Worm (Caenorhabditis elegans) whole organism, early embryonic: ENCODE data around the gene F46B6.4.

Source experiments
- B0310.2 ChIP-seq: sonication (generic microtip); optimal IDR thresholded peaks from 2 replicates; lab custom pipeline; 2016; ENCODE audit warnings: mild to moderate bottlenecking, missing genetic modification characterization, missing compliant biosample characterization
- F13C5.2 ChIP-seq: sonication (generic microtip); optimal IDR thresholded peaks from 2 replicates; lab custom pipeline; 2017; ENCODE audit warnings: mild to moderate bottlenecking, missing genetic modification characterization, inconsistent platforms, missing compliant biosample characterization
- aly-1 ChIP-seq: sonication (generic microtip); optimal IDR thresholded peaks from 2 replicates; lab custom pipeline; 2016; ENCODE audit warnings: missing genetic modification characterization, missing compliant biosample characterization
- ama-1 ChIP-seq: fragments of 150-350 bp; optimal IDR thresholded peaks from 2 replicates; lab custom pipeline; 2014
- ceh-13 ChIP-seq: fragments of 200-800 bp; sonication (Bioruptor generic); optimal IDR thresholded peaks from 2 replicates; lab custom pipeline; 2018; ENCODE audit warnings: mild to moderate bottlenecking, missing genetic modification characterization, missing compliant biosample characterization
- ceh-36 ChIP-seq: sonication (generic microtip); optimal IDR thresholded peaks from 2 replicates; lab custom pipeline; 2016; ENCODE audit warnings: missing genetic modification characterization, inconsistent platforms, missing compliant biosample characterization
- ets-7 ChIP-seq: sonication (generic microtip); optimal IDR thresholded peaks from 2 replicates; lab custom pipeline; 2016; ENCODE audit warnings: missing genotype, missing genetic modification characterization, missing compliant biosample characterization
- flt-1 ChIP-seq: fragments of 200-800 bp; sonication (Bioruptor generic); IDR thresholded peaks from 2 replicates; pipeline ENCODE4 v1.3.6; 2022; ENCODE audit warnings: missing genetic modification characterization, missing compliant biosample characterization
- hmbx-1 ChIP-seq: sonication (generic microtip); optimal IDR thresholded peaks from 2 replicates; lab custom pipeline; 2016; ENCODE audit warnings: mild to moderate bottlenecking, missing genetic modification characterization, missing compliant biosample characterization
- hmg-4 ChIP-seq: fragments of 200-800 bp; sonication (Bioruptor generic); optimal IDR thresholded peaks from 2 replicates; lab custom pipeline; 2018; ENCODE audit warnings: mild to moderate bottlenecking, missing genetic modification characterization, missing compliant biosample characterization
- hnd-1 ChIP-seq: sonication (generic microtip); optimal IDR thresholded peaks from 2 replicates; lab custom pipeline; 2016; ENCODE audit warnings: missing genetic modification characterization, missing compliant biosample characterization
- pes-1 ChIP-seq: fragments of 200-800 bp; sonication (Bioruptor generic); IDR thresholded peaks from 2 replicates; pipeline ENCODE4 v1.3.6; 2022; ENCODE audit warnings: missing genetic modification reagents, missing genetic modification characterization, missing compliant biosample characterization
- scrt-1 ChIP-seq: fragments of 200-800 bp; sonication (Bioruptor generic); IDR thresholded peaks from 2 replicates; pipeline ENCODE4 v1.3.6; 2022; ENCODE audit warnings: missing genetic modification characterization, missing compliant biosample characterization
- sea-1 ChIP-seq: fragments of 200-800 bp; sonication (Bioruptor generic); conservative IDR thresholded peaks from 2 replicates; pipeline ENCODE4 v1.3.6; 2022; ENCODE audit warnings: missing genetic modification characterization, missing compliant biosample characterization
- tbx-11 ChIP-seq: fragments of 200-800 bp; sonication (Bioruptor generic); IDR thresholded peaks from 2 replicates; pipeline ENCODE4 v1.3.6; 2022; ENCODE audit warnings: missing genetic modification characterization, missing compliant biosample characterization
- tbx-37 ChIP-seq: fragments of 200-800 bp; sonication (Bioruptor generic); conservative IDR thresholded peaks from 2 replicates; pipeline ENCODE4 v1.3.6; 2022; ENCODE audit warnings: missing genetic modification reagents, missing genetic modification characterization, missing compliant biosample characterization
- tra-4 ChIP-seq: sonication (generic microtip); optimal IDR thresholded peaks from 2 replicates; lab custom pipeline; 2017; ENCODE audit warnings: missing genetic modification characterization, missing compliant biosample characterization

The F46B6.4 gene

ce11 chrV:9791332-9791731 lies 12.0 kb upstream of the F46B6.4 start, which contains the start of gene lipl-2:
TSS of gene lipl-2 (plus strand) at chrV:9791567.
- no peak for TF ChIP-seq hmg-4 (GFP tag; lab: Kevin White, UChicago)
- no peak for TF ChIP-seq ceh-36 (tag; lab: Kevin White, UChicago)
- TF ChIP-seq sea-1 (GFP tag; lab: Robert Waterston, UW), result no peak
- no peak for TF ChIP-seq ets-7 (tag; lab: Kevin White, UChicago)
- no peak for TF ChIP-seq pes-1 (GFP tag; lab: Robert Waterston, UW)
- TF ChIP-seq ceh-13 (GFP tag; lab: Kevin White, UChicago), result no peak
- no peak for TF ChIP-seq tbx-11 (GFP tag; lab: Robert Waterston, UW)
- no peak for TF ChIP-seq hmbx-1 (tag; lab: Kevin White, UChicago)
- no peak for TF ChIP-seq hnd-1
- TF ChIP-seq tbx-37 (GFP tag; lab: Robert Waterston, UW), result no peak
- no peak for TF ChIP-seq aly-1 (tag; lab: Kevin White, UChicago)
- no peak for TF ChIP-seq F13C5.2 (tag; lab: Kevin White, UChicago)
- TF ChIP-seq tra-4, result no peak

ce11 chrV:9789657-9790261 lies 10.4 kb upstream of the F46B6.4 start, which contains the start of gene ztf-7:
TSS of gene ztf-7 (minus strand) at chrV:9789707.
- TF ChIP-seq pes-1 (GFP tag; lab: Robert Waterston, UW) (no peak), F13C5.2 (tag; lab: Kevin White, UChicago) (peak; percentile 46), tbx-37 (GFP tag; lab: Robert Waterston, UW) (no peak)

DNA sequence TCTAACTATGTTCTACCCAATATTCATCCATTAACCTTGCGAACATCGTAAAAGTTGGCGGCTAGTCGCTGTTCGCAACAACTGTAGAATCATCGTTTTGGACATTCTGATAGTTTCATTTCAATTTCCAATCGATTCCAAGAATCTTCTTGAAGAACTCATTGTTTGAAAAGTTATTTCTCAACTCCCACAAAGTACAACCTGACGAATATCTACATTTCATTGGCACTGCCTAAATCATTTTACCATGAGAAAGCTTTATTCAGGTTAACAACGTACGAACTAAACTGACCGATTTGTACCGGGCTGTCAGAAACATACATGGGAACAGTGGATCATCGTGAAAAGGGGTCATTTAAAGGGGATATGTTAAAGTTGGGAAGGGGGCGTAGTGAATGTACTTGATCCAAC lies 7.4 kb upstream of the F46B6.4 start, which contains the start of gene F46B6.6:
Gene F46B6.6 (minus strand): TSS at position 148 of the 411 bp plus-strand sequence.
- TF ChIP-seq hmg-4 (GFP tag; lab: Kevin White, UChicago), result no peak
- peak; percentile 44 for TF ChIP-seq ama-1 (lab: Kevin White, UChicago)
- TF ChIP-seq pes-1 (GFP tag; lab: Robert Waterston, UW), result no peak
- no peak for TF ChIP-seq F13C5.2 (tag; lab: Kevin White, UChicago)

- no peak for TF ChIP-seq flt-1 (GFP tag; lab: Robert Waterston, UW)
- TF ChIP-seq tbx-11 (GFP tag; lab: Robert Waterston, UW), result no peak
- no peak for TF ChIP-seq ets-7 (tag; lab: Kevin White, UChicago)
- no peak for TF ChIP-seq ceh-13 (GFP tag; lab: Kevin White, UChicago)
- TF ChIP-seq B0310.2 (tag; lab: Kevin White, UChicago), result no peak
- no peak for TF ChIP-seq hnd-1
- no peak for TF ChIP-seq sea-1 (GFP tag; lab: Robert Waterston, UW)
- no peak for TF ChIP-seq pes-1 (GFP tag; lab: Robert Waterston, UW)
- TF ChIP-seq tbx-37 (GFP tag; lab: Robert Waterston, UW), result no peak
- no peak for TF ChIP-seq aly-1 (tag; lab: Kevin White, UChicago)
- no peak for TF ChIP-seq hmbx-1 (tag; lab: Kevin White, UChicago)
- no peak for TF ChIP-seq ceh-36 (tag; lab: Kevin White, UChicago)
- TF ChIP-seq scrt-1 (GFP tag; lab: Robert Waterston, UW), result no peak
- TF ChIP-seq F13C5.2 (tag; lab: Kevin White, UChicago), result no peak
- no peak for TF ChIP-seq hmg-4 (GFP tag; lab: Kevin White, UChicago)
Measured at ce11 chrV:9784215-9784614, 4.9 kb upstream of the F46B6.4 start.

- TF ChIP-seq ama-1 (lab: Kevin White, UChicago), result no peak
- no peak for TF ChIP-seq pes-1 (GFP tag; lab: Robert Waterston, UW)
- no peak for TF ChIP-seq tra-4
- no peak for TF ChIP-seq aly-1 (tag; lab: Kevin White, UChicago)
- no peak for TF ChIP-seq flt-1 (GFP tag; lab: Robert Waterston, UW)
- no peak for TF ChIP-seq tbx-11 (GFP tag; lab: Robert Waterston, UW)
- no peak for TF ChIP-seq ets-7 (tag; lab: Kevin White, UChicago)
- TF ChIP-seq F13C5.2 (tag; lab: Kevin White, UChicago), result no peak
- no peak for TF ChIP-seq B0310.2 (tag; lab: Kevin White, UChicago)
Measured at ce11 chrV:9782969-9783368, 3.7 kb upstream of the F46B6.4 start, which contains the start of gene F46B6.5. TSS of gene F46B6.5 (minus strand) at chrV:9783069.

DNA sequence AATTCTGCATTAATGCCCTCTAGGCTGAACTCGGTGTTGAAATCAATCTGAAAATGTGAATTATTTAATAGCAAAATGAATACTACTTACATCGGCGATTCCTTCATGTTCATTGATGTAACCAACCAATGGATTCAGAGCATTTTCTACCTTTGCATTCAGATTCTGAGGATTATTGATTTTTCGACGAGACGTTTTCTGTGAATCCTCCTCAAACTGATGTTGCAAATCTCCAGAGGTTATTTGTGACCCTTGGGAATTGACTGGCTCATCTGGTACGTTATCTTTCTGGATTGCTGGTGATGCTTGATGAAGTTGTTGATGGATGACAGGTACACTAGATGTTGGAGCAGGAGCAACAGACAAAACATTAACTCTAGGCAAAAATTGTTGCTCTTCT lies 2.7 kb upstream of the F46B6.4 start:
- no peak for TF ChIP-seq hmbx-1 (tag; lab: Kevin White, UChicago)
- TF ChIP-seq tbx-37 (GFP tag; lab: Robert Waterston, UW), result no peak

DNA sequence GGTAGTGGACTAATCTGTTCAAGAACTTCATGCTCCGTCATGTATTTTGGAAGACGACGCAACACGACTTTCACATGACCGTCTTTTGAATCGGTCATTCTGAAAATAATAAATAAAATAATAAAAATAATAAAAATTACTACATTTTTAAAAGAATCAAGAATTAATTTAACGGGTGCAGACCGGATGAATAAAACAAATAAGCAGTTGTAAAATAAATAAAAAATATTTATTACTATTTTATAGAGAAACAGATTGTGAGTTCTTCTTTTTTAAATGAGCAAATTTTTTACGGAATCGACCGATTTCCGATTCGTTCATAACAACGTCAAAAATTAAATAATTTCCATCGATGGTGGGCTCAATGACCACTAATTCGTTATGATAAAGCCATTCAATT lies 1.7 kb downstream of the F46B6.4 start, which contains the start of gene smg-4:
Gene smg-4 (minus strand): TSS at position 101 of the 400 bp plus-strand sequence.
- TF ChIP-seq tbx-37 (GFP tag; lab: Robert Waterston, UW), result no peak
- no peak for TF ChIP-seq ceh-13 (GFP tag; lab: Kevin White, UChicago)
- TF ChIP-seq ama-1 (lab: Kevin White, UChicago), result no peak
- no peak for TF ChIP-seq F13C5.2 (tag; lab: Kevin White, UChicago)
- no peak for TF ChIP-seq tbx-11 (GFP tag; lab: Robert Waterston, UW)
- no peak for TF ChIP-seq ets-7 (tag; lab: Kevin White, UChicago)
- TF ChIP-seq flt-1 (GFP tag; lab: Robert Waterston, UW), result no peak
- TF ChIP-seq tra-4, result no peak
- TF ChIP-seq scrt-1 (GFP tag; lab: Robert Waterston, UW), result no peak
- TF ChIP-seq sea-1 (GFP tag; lab: Robert Waterston, UW), result no peak
- no peak for TF ChIP-seq pes-1 (GFP tag; lab: Robert Waterston, UW)
- TF ChIP-seq hmbx-1 (tag; lab: Kevin White, UChicago), result no peak
- TF ChIP-seq B0310.2 (tag; lab: Kevin White, UChicago), result no peak
